Worm (Caenorhabditis elegans) whole organism, L1 larva: ENCODE measurements around the gene T28A11.17.

Experiments used
- C16A3.4 ChIP-seq: fragments of 150-350 bp; optimal IDR thresholded peaks from 2 replicates; lab custom pipeline; 2014; ENCODE audit warnings: missing biosample characterization, missing genetic modification characterization
- Y116A8C.19 ChIP-seq: sonication (generic microtip); optimal IDR thresholded peaks from 2 replicates; lab custom pipeline; 2016; ENCODE audit warnings: missing compliant biosample characterization, missing genetic modification characterization, borderline replicate concordance
- blmp-1 ChIP-seq: fragments of 150-350 bp; optimal IDR thresholded peaks from 2 replicates; lab custom pipeline; 2014; ENCODE audit warnings: missing biosample characterization, missing genetic modification characterization
- ceh-63 ChIP-seq: fragments of 200-800 bp; sonication (Bioruptor generic); optimal IDR thresholded peaks from 2 replicates; lab custom pipeline; 2018; ENCODE audit warnings: mild to moderate bottlenecking, missing genetic modification characterization, missing compliant biosample characterization
- ceh-88 ChIP-seq: fragments of 200-800 bp; sonication (Bioruptor generic); IDR thresholded peaks from 2 replicates; pipeline ENCODE4 v1.3.6; 2022; ENCODE audit warnings: missing genetic modification characterization, missing compliant biosample characterization
- dsc-1 ChIP-seq: sonication (generic microtip); optimal IDR thresholded peaks from 2 replicates; lab custom pipeline; 2016; ENCODE audit warnings: mild to moderate bottlenecking, missing genetic modification characterization, missing compliant biosample characterization
- efl-1 ChIP-seq, 4 experiments: fragments of 150-350 bp; optimal IDR thresholded peaks in 3 of 4; peaks in 1 of 4; 1 replicate in 1 of 4; 2 replicates in 3 of 4; lab custom pipeline; 2014; ENCODE audit warnings: missing biosample characterization in 2 of 4, missing genetic modification characterization in 2 of 4, missing genetic modification reagents in 2 of 4
- efl-3 ChIP-seq: fragments of 200-800 bp; sonication (Bioruptor generic); optimal IDR thresholded peaks from 2 replicates; lab custom pipeline; 2018; ENCODE audit warnings: mild to moderate bottlenecking, missing genetic modification characterization, missing compliant biosample characterization
- elt-2 ChIP-seq: sonication (generic microtip); optimal IDR thresholded peaks from 2 replicates; lab custom pipeline; 2016; ENCODE audit warnings: missing genetic modification characterization, mild to moderate bottlenecking, inconsistent platforms, missing compliant biosample characterization, missing genetic modification reagents
- ets-5 ChIP-seq: fragments of 200-800 bp; sonication (Bioruptor generic); IDR thresholded peaks from 2 replicates; pipeline ENCODE4 v1.3.6; 2022; ENCODE audit warnings: missing genetic modification characterization, missing compliant biosample characterization
- fkh-8 ChIP-seq: sonication (generic microtip); optimal IDR thresholded peaks from 2 replicates; lab custom pipeline; 2016; ENCODE audit warnings: mild to moderate bottlenecking, missing genetic modification characterization, missing compliant biosample characterization
- jun-1 ChIP-seq: fragments of 150-350 bp; optimal IDR thresholded peaks from 2 replicates; lab custom pipeline; 2014; ENCODE audit warnings: missing biosample characterization, missing genetic modification reagents, missing genetic modification characterization
- lin-13 ChIP-seq: fragments of 150-350 bp; optimal IDR thresholded peaks from 2 replicates; lab custom pipeline; 2014; ENCODE audit warnings: missing biosample characterization, missing genetic modification reagents, missing genetic modification characterization
- lin-14 ChIP-seq: fragments of 200-800 bp; sonication (Bioruptor generic); optimal IDR thresholded peaks from 2 replicates; lab custom pipeline; 2018; ENCODE audit warnings: mild to moderate bottlenecking, missing genetic modification characterization, moderate library complexity, missing compliant biosample characterization
- lin-15B ChIP-seq: fragments of 150-350 bp; sonication (generic microtip); optimal IDR thresholded peaks from 3 replicates; lab custom pipeline; 2014; ENCODE audit warnings: missing biosample characterization, missing genetic modification characterization
- lin-35 ChIP-seq, 2 experiments: fragments of 150-350 bp; optimal IDR thresholded peaks; 2 replicates each; lab custom pipeline; 2014; ENCODE audit warnings: missing biosample characterization in 2 of 2, missing genetic modification characterization in 2 of 2, missing genetic modification reagents in 2 of 2
- lir-3 ChIP-seq: sonication (generic microtip); optimal IDR thresholded peaks from 2 replicates; lab custom pipeline; 2016; ENCODE audit warnings: mild to moderate bottlenecking, missing genetic modification characterization, moderate library complexity, missing compliant biosample characterization; ENCODE audit not compliant: poor library complexity
- lsy-2 ChIP-seq, 2 experiments: fragments of 150-350 bp; optimal IDR thresholded peaks; 2 replicates each; lab custom pipeline; 2014; ENCODE audit warnings: missing biosample characterization in 2 of 2, missing genetic modification characterization in 2 of 2
- mep-1 ChIP-seq: fragments of 150-350 bp; optimal IDR thresholded peaks from 2 replicates; lab custom pipeline; 2014; ENCODE audit warnings: missing biosample characterization, missing genetic modification characterization
- nhr-85 ChIP-seq: sonication (generic microtip); peaks from one replicate; lab custom pipeline; 2016; ENCODE audit warnings: missing genetic modification characterization, inconsistent platforms, missing compliant biosample characterization
- nhr-90 ChIP-seq: sonication (generic microtip); optimal IDR thresholded peaks from 2 replicates; lab custom pipeline; 2016; ENCODE audit warnings: mild to moderate bottlenecking, missing genetic modification characterization, missing compliant biosample characterization; ENCODE audit not compliant: poor library complexity
- pax-3 ChIP-seq: fragments of 200-800 bp; sonication (Bioruptor generic); optimal IDR thresholded peaks from 2 replicates; lab custom pipeline; 2018; ENCODE audit warnings: mild to moderate bottlenecking, missing genetic modification characterization, moderate library complexity, missing compliant biosample characterization
- pqm-1 ChIP-seq: sonication (generic microtip); optimal IDR thresholded peaks from 3 replicates; lab custom pipeline; 2017; ENCODE audit warnings: missing biosample characterization, missing genetic modification characterization
- rnt-1 ChIP-seq: sonication (generic microtip); optimal IDR thresholded peaks from 2 replicates; lab custom pipeline; 2016; ENCODE audit warnings: mild to moderate bottlenecking, missing genetic modification characterization, moderate library complexity, missing compliant biosample characterization
- skn-1 ChIP-seq: fragments of 150-350 bp; optimal IDR thresholded peaks from 2 replicates; lab custom pipeline; 2014; ENCODE audit warnings: missing biosample characterization, missing genetic modification characterization
- snpc-4 ChIP-seq: fragments of 150-350 bp; optimal IDR thresholded peaks from 2 replicates; lab custom pipeline; 2014; ENCODE audit warnings: missing biosample characterization, missing genetic modification characterization
- sox-4 ChIP-seq: sonication (generic microtip); optimal IDR thresholded peaks from 2 replicates; lab custom pipeline; 2016; ENCODE audit warnings: missing genetic modification characterization, missing compliant biosample characterization
- sptf-1 ChIP-seq: fragments of 150-350 bp; optimal IDR thresholded peaks from 2 replicates; lab custom pipeline; 2014; ENCODE audit warnings: missing biosample characterization, missing genetic modification characterization
- tbx-2 ChIP-seq: sonication (generic microtip); optimal IDR thresholded peaks from 2 replicates; lab custom pipeline; 2016; ENCODE audit warnings: missing genetic modification characterization, missing compliant biosample characterization
- unc-130 ChIP-seq: fragments of 150-350 bp; optimal IDR thresholded peaks from 2 replicates; lab custom pipeline; 2017; ENCODE audit warnings: missing biosample characterization, missing genetic modification characterization, inconsistent platforms
- unc-98 ChIP-seq: fragments of 200-800 bp; sonication (Bioruptor generic); IDR thresholded peaks from 2 replicates; pipeline ENCODE4 v1.3.6; 2022; ENCODE audit warnings: missing genetic modification characterization, missing compliant biosample characterization
- xbp-1 ChIP-seq: sonication (generic microtip); optimal IDR thresholded peaks from 2 replicates; lab custom pipeline; 2016; ENCODE audit warnings: missing genetic modification characterization, missing compliant biosample characterization

The T28A11.17 gene

ce11 chrV:3273577-3274100 is 7.5 kb upstream of the T28A11.17 start, which contains the start of gene T28A11.4:
Gene T28A11.4, plus strand, starts transcription at chrV:3274050.
- TF ChIP-seq nhr-90 (tag; lab: Kevin White, UChicago) (no peak), nhr-85 (no peak)

ce11 chrV:3273156-3273555 is 7.1 kb upstream of the T28A11.17 start, which contains the start of gene T28A11.20:
Gene T28A11.20, minus strand, starts transcription at chrV:3273256.
- TF ChIP-seq snpc-4 (no peak), lin-13 (GFP tag; lab: Kevin White, UChicago) (no peak), dsc-1 (tag; lab: Kevin White, UChicago) (no peak), unc-98 (GFP tag; lab: Robert Waterston, UW) (no peak), sptf-1 (tag; lab: Kevin White, UChicago) (no peak), efl-1 (optimal IDR thresholded peaks at IDR 0.05; lab: Kevin White, UChicago) (no peak), efl-1 (GFP tag; optimal IDR thresholded peaks at IDR 0.05 in 1 of 2; lab: Kevin White, UChicago) (peak in 1 of 2 experiments; percentile 70)
- TF ChIP-seq, all 84 proteins: peak for 1

- TF ChIP-seq rnt-1 (tag; lab: Kevin White, UChicago) (peak; percentile 16), xbp-1 (tag; lab: Kevin White, UChicago) (no peak)
Measured at ce11 chrV:3269407-3269806, 3.3 kb upstream of the T28A11.17 start, which contains the start of gene T28A11.19. Gene T28A11.19, minus strand, starts transcription at chrV:3269514.

ce11 chrV:3267950-3268349 is 1.9 kb upstream of the T28A11.17 start, which contains the start of gene T28A11.18:
Gene T28A11.18, minus strand, starts transcription at chrV:3268050.
- no peak for TF ChIP-seq pqm-1 (tag; lab: Kevin White, UChicago)
- no peak for TF ChIP-seq pax-3 (tag; lab: Kevin White, UChicago)
- TF ChIP-seq efl-3 (GFP tag; lab: Kevin White, UChicago): no peak
- TF ChIP-seq skn-1 (tag; lab: Kevin White, UChicago): no peak
- TF ChIP-seq Y116A8C.19 (tag; lab: Kevin White, UChicago): no peak
- TF ChIP-seq lir-3 (tag; lab: Kevin White, UChicago): no peak
- TF ChIP-seq rnt-1 (tag; lab: Kevin White, UChicago): no peak
- TF ChIP-seq ceh-63: no peak
- TF ChIP-seq xbp-1 (tag; lab: Kevin White, UChicago): no peak
- no peak for TF ChIP-seq unc-130
- TF ChIP-seq lin-15B (tag; lab: Kevin White, UChicago): no peak
- TF ChIP-seq lin-14: no peak
- TF ChIP-seq ets-5: no peak
- no peak for TF ChIP-seq tbx-2 (tag; lab: Kevin White, UChicago)
- no peak for TF ChIP-seq mep-1
- no peak for TF ChIP-seq C16A3.4 (tag; lab: Kevin White, UChicago)
- TF ChIP-seq sox-4 (tag; lab: Kevin White, UChicago): no peak
- no peak for TF ChIP-seq lin-35 (GFP tag; optimal IDR thresholded peaks at IDR 0.05; lab: Kevin White, UChicago)
- no peak for TF ChIP-seq ceh-88 (GFP tag; lab: Robert Waterston, UW)

ce11 chrV:3260075-3260474 is 6.0 kb downstream of the T28A11.17 start, which contains the start of gene srbc-5:
Gene srbc-5, plus strand, starts transcription at chrV:3260375.
- TF ChIP-seq nhr-90 (tag; lab: Kevin White, UChicago): no peak
- no peak for TF ChIP-seq elt-2
- no peak for TF ChIP-seq lin-35 (GFP tag; optimal IDR thresholded peaks at IDR 0.05; lab: Kevin White, UChicago)
- TF ChIP-seq lsy-2 (tag; optimal IDR thresholded peaks at IDR 0.05; lab: Kevin White, UChicago): no peak
- TF ChIP-seq pax-3 (tag; lab: Kevin White, UChicago): no peak
- no peak for TF ChIP-seq jun-1 (tag; lab: Kevin White, UChicago)
- no peak for TF ChIP-seq fkh-8 (tag; lab: Kevin White, UChicago)
- no peak for TF ChIP-seq snpc-4
- no peak for TF ChIP-seq Y116A8C.19 (tag; lab: Kevin White, UChicago)
- no peak for TF ChIP-seq rnt-1 (tag; lab: Kevin White, UChicago)
- no peak for TF ChIP-seq blmp-1
